Worm (Caenorhabditis elegans) whole organism, mixed stage, embryonic: Measurements from ENCODE around the gene Y110A2AL.1.

Source experiments
- M03D4.4 ChIP-seq: sonication (generic microtip); optimal IDR thresholded peaks from 2 replicates; lab custom pipeline; 2017; ENCODE audit warnings: mild to moderate bottlenecking, missing genetic modification characterization, missing compliant biosample characterization
- blmp-1 ChIP-seq: fragments of 150-350 bp; optimal IDR thresholded peaks from 2 replicates; lab custom pipeline; 2014; ENCODE audit warnings: missing biosample characterization, missing genetic modification characterization
- ceh-39 ChIP-seq: fragments of 150-350 bp; optimal IDR thresholded peaks from 2 replicates; lab custom pipeline; 2014; ENCODE audit warnings: missing biosample characterization, missing genetic modification characterization
- ceh-43 ChIP-seq: fragments of 200-800 bp; sonication (Bioruptor generic); optimal IDR thresholded peaks from 2 replicates; lab custom pipeline; 2018; ENCODE audit warnings: mild to moderate bottlenecking, missing genetic modification characterization, moderate library complexity, missing compliant biosample characterization
- ceh-83 ChIP-seq: fragments of 200-800 bp; sonication (Bioruptor generic); optimal IDR thresholded peaks from 2 replicates; lab custom pipeline; 2018; ENCODE audit warnings: mild to moderate bottlenecking, missing genetic modification characterization, missing compliant biosample characterization
- ces-1 ChIP-seq: fragments of 150-350 bp; optimal IDR thresholded peaks from 2 replicates; lab custom pipeline; 2014; ENCODE audit warnings: missing biosample characterization, missing genetic modification reagents, missing genetic modification characterization
- cnd-1 ChIP-seq: fragments of 200-800 bp; sonication (Bioruptor generic); optimal IDR thresholded peaks from 2 replicates; lab custom pipeline; 2018; ENCODE audit warnings: mild to moderate bottlenecking, missing genetic modification characterization, missing compliant biosample characterization
- drap-1 ChIP-seq: fragments of 200-800 bp; sonication (Bioruptor generic); optimal IDR thresholded peaks from 3 replicates; lab custom pipeline; 2018; ENCODE audit warnings: mild to moderate bottlenecking, missing genetic modification characterization, missing compliant biosample characterization
- elt-1 ChIP-seq: sonication (generic microtip); optimal IDR thresholded peaks from 2 replicates; lab custom pipeline; 2017; ENCODE audit warnings: missing genetic modification characterization, mild to moderate bottlenecking, missing compliant biosample characterization, antibody characterized with exemption, moderate library complexity, borderline replicate concordance; ENCODE audit not compliant: insufficient read depth
- elt-3 ChIP-seq: fragments of 150-350 bp; optimal IDR thresholded peaks from 2 replicates; lab custom pipeline; 2014; ENCODE audit warnings: missing biosample characterization, missing genetic modification characterization
- flh-1 ChIP-seq: fragments of 200-800 bp; sonication (Bioruptor generic); optimal IDR thresholded peaks from 2 replicates; lab custom pipeline; 2018; ENCODE audit warnings: mild to moderate bottlenecking, missing genetic modification characterization, moderate library complexity, missing compliant biosample characterization
- ham-2 ChIP-seq: fragments of 200-800 bp; sonication (Bioruptor generic); optimal IDR thresholded peaks from 2 replicates; lab custom pipeline; 2018; ENCODE audit warnings: mild to moderate bottlenecking, missing genetic modification characterization, missing compliant biosample characterization
- hlh-1 ChIP-seq: fragments of 150-350 bp; optimal IDR thresholded peaks from 2 replicates; lab custom pipeline; 2014; ENCODE audit warnings: missing biosample characterization, missing genetic modification reagents, missing genetic modification characterization
- lsy-2 ChIP-seq: fragments of 150-350 bp; optimal IDR thresholded peaks from 2 replicates; lab custom pipeline; 2014; ENCODE audit warnings: missing biosample characterization, missing genetic modification characterization
- mab-5 ChIP-seq: fragments of 150-350 bp; optimal IDR thresholded peaks from 2 replicates; lab custom pipeline; 2014; ENCODE audit warnings: missing biosample characterization, missing genetic modification characterization
- mep-1 ChIP-seq: fragments of 150-350 bp; optimal IDR thresholded peaks from 2 replicates; lab custom pipeline; 2017; ENCODE audit warnings: missing biosample characterization, missing genetic modification reagents, missing genetic modification characterization, inconsistent platforms
- mls-2 ChIP-seq: sonication (generic microtip); optimal IDR thresholded peaks from 2 replicates; lab custom pipeline; 2016; ENCODE audit warnings: mild to moderate bottlenecking, missing genetic modification characterization, moderate library complexity, missing compliant biosample characterization
- nhr-12 ChIP-seq: fragments of 150-350 bp; optimal IDR thresholded peaks from 2 replicates; lab custom pipeline; 2014; ENCODE audit warnings: missing biosample characterization, missing genetic modification characterization
- nhr-2 ChIP-seq: fragments of 150-350 bp; optimal IDR thresholded peaks from 2 replicates; lab custom pipeline; 2014; ENCODE audit warnings: missing biosample characterization, missing genetic modification characterization
- nhr-237 ChIP-seq: fragments of 150-350 bp; optimal IDR thresholded peaks from 2 replicates; lab custom pipeline; 2014; ENCODE audit warnings: missing biosample characterization, missing genetic modification characterization
- nhr-28 ChIP-seq: fragments of 150-350 bp; optimal IDR thresholded peaks from 2 replicates; lab custom pipeline; 2014; ENCODE audit warnings: missing biosample characterization, missing genetic modification characterization
- nhr-76 ChIP-seq: sonication (generic microtip); optimal IDR thresholded peaks from 2 replicates; lab custom pipeline; 2017; ENCODE audit warnings: missing biosample characterization, missing genetic modification characterization
- pha-4 ChIP-seq: fragments of 150-350 bp; optimal IDR thresholded peaks from 2 replicates; lab custom pipeline; 2018; ENCODE audit warnings: missing biosample characterization, missing genetic modification reagents, missing genetic modification characterization
- sem-2 ChIP-seq: fragments of 200-800 bp; sonication (Bioruptor generic); optimal IDR thresholded peaks from 2 replicates; lab custom pipeline; 2018; ENCODE audit warnings: mild to moderate bottlenecking, missing genetic modification characterization, missing compliant biosample characterization
- snpc-4 ChIP-seq: fragments of 150-350 bp; optimal IDR thresholded peaks from 2 replicates; lab custom pipeline; 2014; ENCODE audit warnings: missing biosample characterization, missing genetic modification characterization
- sptf-1 ChIP-seq: sonication (generic microtip); optimal IDR thresholded peaks from 2 replicates; lab custom pipeline; 2017; ENCODE audit warnings: mild to moderate bottlenecking, missing genetic modification characterization, moderate library complexity, missing compliant biosample characterization
- tbx-8 ChIP-seq: fragments of 200-800 bp; sonication (Bioruptor generic); optimal IDR thresholded peaks from 2 replicates; lab custom pipeline; 2018; ENCODE audit warnings: mild to moderate bottlenecking, missing genetic modification characterization, moderate library complexity, missing compliant biosample characterization
- unc-120 ChIP-seq: sonication (generic microtip); optimal IDR thresholded peaks from 2 replicates; lab custom pipeline; 2017; ENCODE audit warnings: missing genetic modification characterization, missing compliant biosample characterization; ENCODE audit not compliant: poor library complexity, severe bottlenecking
- unc-39 ChIP-seq: fragments of 150-350 bp; optimal IDR thresholded peaks from 2 replicates; lab custom pipeline; 2014; ENCODE audit warnings: missing biosample characterization, missing genetic modification characterization
- zip-8 ChIP-seq: fragments of 150-350 bp; optimal IDR thresholded peaks from 2 replicates; lab custom pipeline; 2014; ENCODE audit warnings: missing biosample characterization, missing genetic modification characterization
- ztf-11 ChIP-seq: fragments of 150-350 bp; optimal IDR thresholded peaks from 2 replicates; lab custom pipeline; 2014; ENCODE audit warnings: missing biosample characterization, missing genetic modification characterization

Gene Y110A2AL.1

ce11 chrII:2866541-2867124 lies 8.3 kb upstream of the Y110A2AL.1 start, which contains the start of the genes Y110A2AL.9 and Y110A2AL.3:
Gene Y110A2AL.9, minus strand, starts transcription at chrII:2866641.
Gene Y110A2AL.3, plus strand, starts transcription at chrII:2867074.
- no peak for TF ChIP-seq unc-39
- TF ChIP-seq elt-3 (tag; lab: Kevin White, UChicago), result no peak
- no peak for TF ChIP-seq mls-2 (tag; lab: Kevin White, UChicago)
- no peak for TF ChIP-seq blmp-1
- no peak for TF ChIP-seq zip-8 (tag; lab: Kevin White, UChicago)
- no peak for TF ChIP-seq mab-5 (tag; lab: Kevin White, UChicago)
- no peak for TF ChIP-seq flh-1 (GFP tag; lab: Kevin White, UChicago)
- no peak for TF ChIP-seq lsy-2 (tag; lab: Kevin White, UChicago)
- no peak for TF ChIP-seq mep-1 (tag; lab: Kevin White, UChicago)
- TF ChIP-seq ces-1, result no peak
- no peak for TF ChIP-seq unc-120 (tag; lab: Kevin White, UChicago)
- TF ChIP-seq nhr-28, result no peak
- TF ChIP-seq ceh-43 (GFP tag; lab: Kevin White, UChicago), result no peak
- no peak for TF ChIP-seq M03D4.4
- TF ChIP-seq nhr-12, result no peak
- no peak for TF ChIP-seq nhr-237 (tag; lab: Kevin White, UChicago)
- no peak for TF ChIP-seq nhr-2 (tag; lab: Kevin White, UChicago)
- TF ChIP-seq hlh-1 (tag; lab: Kevin White, UChicago), result no peak

- TF ChIP-seq ceh-43 (GFP tag; lab: Kevin White, UChicago) (no peak), mep-1 (tag; lab: Kevin White, UChicago) (no peak), ceh-39 (no peak), sptf-1 (tag; lab: Kevin White, UChicago) (no peak), ham-2 (no peak), ceh-83 (GFP tag; lab: Kevin White, UChicago) (no peak), elt-1 (tag; lab: Kevin White, UChicago) (no peak), mab-5 (tag; lab: Kevin White, UChicago) (no peak), hlh-1 (tag; lab: Kevin White, UChicago) (no peak), unc-120 (tag; lab: Kevin White, UChicago) (no peak), nhr-2 (tag; lab: Kevin White, UChicago) (no peak), ztf-11 (tag; lab: Kevin White, UChicago) (no peak), cnd-1 (tag; lab: Kevin White, UChicago) (no peak), nhr-76 (tag; lab: Kevin White, UChicago) (no peak), elt-3 (tag; lab: Kevin White, UChicago) (no peak), blmp-1 (no peak), flh-1 (GFP tag; lab: Kevin White, UChicago) (no peak), nhr-12 (no peak)
Observed at ce11 chrII:2867701-2868100, 7.2 kb upstream of the Y110A2AL.1 start, which contains the start of gene Y110A2AL.2. Gene Y110A2AL.2, plus strand, starts transcription at chrII:2868001.

- TF ChIP-seq tbx-8 (GFP tag; lab: Kevin White, UChicago), result no peak
- TF ChIP-seq elt-1 (tag; lab: Kevin White, UChicago), result no peak
- TF ChIP-seq nhr-28, result no peak
- TF ChIP-seq elt-3 (tag; lab: Kevin White, UChicago), result no peak
- TF ChIP-seq sptf-1 (tag; lab: Kevin White, UChicago), result no peak
- TF ChIP-seq snpc-4 (tag; lab: Kevin White, UChicago), result no peak
- no peak for TF ChIP-seq pha-4
- no peak for TF ChIP-seq ces-1
- no peak for TF ChIP-seq nhr-76 (tag; lab: Kevin White, UChicago)
- no peak for TF ChIP-seq zip-8 (tag; lab: Kevin White, UChicago)
- no peak for TF ChIP-seq ceh-83 (GFP tag; lab: Kevin White, UChicago)
- no peak for TF ChIP-seq flh-1 (GFP tag; lab: Kevin White, UChicago)
Observed at ce11 chrII:2871816-2872215, 3.1 kb upstream of the Y110A2AL.1 start, which contains the start of gene Y110A2AL.10. Gene Y110A2AL.10, minus strand, starts transcription at chrII:2871916.

- TF ChIP-seq tbx-8 (GFP tag; lab: Kevin White, UChicago), result no peak
- no peak for TF ChIP-seq nhr-237 (tag; lab: Kevin White, UChicago)
- TF ChIP-seq elt-3 (tag; lab: Kevin White, UChicago), result no peak
- TF ChIP-seq snpc-4 (tag; lab: Kevin White, UChicago), result no peak
- TF ChIP-seq sem-2, result no peak
- TF ChIP-seq ces-1, result no peak
- no peak for TF ChIP-seq pha-4
- TF ChIP-seq zip-8 (tag; lab: Kevin White, UChicago), result no peak
- no peak for TF ChIP-seq ham-2
- TF ChIP-seq mls-2 (tag; lab: Kevin White, UChicago), result no peak
- no peak for TF ChIP-seq unc-39
- no peak for TF ChIP-seq sptf-1 (tag; lab: Kevin White, UChicago)
- no peak for TF ChIP-seq nhr-76 (tag; lab: Kevin White, UChicago)
- TF ChIP-seq drap-1 (GFP tag; lab: Kevin White, UChicago), result no peak
- no peak for TF ChIP-seq flh-1 (GFP tag; lab: Kevin White, UChicago)
- TF ChIP-seq mab-5 (tag; lab: Kevin White, UChicago), result no peak
- no peak for TF ChIP-seq M03D4.4
- no peak for TF ChIP-seq ceh-83 (GFP tag; lab: Kevin White, UChicago)
- no peak for TF ChIP-seq mep-1 (tag; lab: Kevin White, UChicago)
Observed at ce11 chrII:2878909-2879308, 4.0 kb downstream of the Y110A2AL.1 start.
